Worm (Caenorhabditis elegans) whole organism, L4 larva: ENCODE results near the gene fbxc-53.
A peak's percentile ranks its signal among the peaks of the same experiment; 100 is the strongest.

Source experiments
- D1046.2 ChIP-seq: fragments of 200-800 bp; sonication (Bioruptor generic); IDR thresholded peaks from 2 replicates; pipeline ENCODE4 v1.3.6; 2022; ENCODE audit warnings: missing genetic modification characterization, missing compliant biosample characterization
- F26F4.8 ChIP-seq: fragments of 200-800 bp; sonication (Bioruptor generic); conservative IDR thresholded peaks from 2 replicates; pipeline ENCODE4 v1.3.6; 2022; ENCODE audit warnings: missing genetic modification characterization, missing compliant biosample characterization
- Y105C5A.15 ChIP-seq: fragments of 200-800 bp; sonication (Bioruptor generic); IDR thresholded peaks from 2 replicates; pipeline ENCODE4 v1.3.6; 2022; ENCODE audit warnings: missing genetic modification characterization, missing compliant biosample characterization
- Y5F2A.4 ChIP-seq: fragments of 200-800 bp; sonication (Bioruptor generic); optimal IDR thresholded peaks from 2 replicates; lab custom pipeline; 2018; ENCODE audit warnings: mild to moderate bottlenecking, missing genetic modification characterization, missing compliant biosample characterization
- Y75B8A.6 ChIP-seq: fragments of 200-800 bp; sonication (Bioruptor generic); IDR thresholded peaks from 2 replicates; pipeline ENCODE4 v1.3.6; 2022; ENCODE audit warnings: missing genetic modification reagents, missing genetic modification characterization, missing compliant biosample characterization
- ZK546.5 ChIP-seq, 2 experiments: sonication (generic microtip); optimal IDR thresholded peaks; 2 replicates each; lab custom pipeline; 2017; ENCODE audit warnings: missing biosample characterization in 2 of 2, missing genetic modification characterization in 2 of 2
- aha-1 ChIP-seq: fragments of 150-350 bp; peaks from one replicate; lab custom pipeline; 2014; ENCODE audit warnings: missing biosample characterization, missing genetic modification characterization
- aly-2 ChIP-seq: sonication (generic microtip); optimal IDR thresholded peaks from 2 replicates; lab custom pipeline; 2018; ENCODE audit warnings: missing biosample characterization, missing genetic modification characterization
- attf-4 ChIP-seq: sonication (generic microtip); optimal IDR thresholded peaks from 3 replicates; lab custom pipeline; 2017; ENCODE audit warnings: missing biosample characterization, missing genetic modification characterization
- ceh-20 ChIP-seq: fragments of 200-800 bp; sonication (Bioruptor generic); IDR thresholded peaks from 2 replicates; pipeline ENCODE4 v1.3.6; 2022; ENCODE audit warnings: missing genetic modification reagents, missing genetic modification characterization, missing compliant biosample characterization
- ceh-32 ChIP-seq: sonication (generic microtip); optimal IDR thresholded peaks from 2 replicates; lab custom pipeline; 2016; ENCODE audit warnings: mild to moderate bottlenecking, missing genetic modification characterization, missing compliant biosample characterization; ENCODE audit not compliant: poor library complexity
- ceh-44 ChIP-seq: fragments of 200-800 bp; sonication (Bioruptor generic); IDR thresholded peaks from 2 replicates; pipeline ENCODE4 v1.3.6; 2022; ENCODE audit warnings: missing genetic modification reagents, missing genetic modification characterization, missing compliant biosample characterization
- ceh-82 ChIP-seq: sonication (generic microtip); optimal IDR thresholded peaks from 2 replicates; lab custom pipeline; 2017; ENCODE audit warnings: missing biosample characterization, missing genetic modification characterization
- daf-8 ChIP-seq: fragments of 200-800 bp; sonication (Bioruptor generic); IDR thresholded peaks from 2 replicates; pipeline ENCODE4 v1.3.6; 2022; ENCODE audit warnings: missing genetic modification characterization, missing compliant biosample characterization
- dmd-6 ChIP-seq: fragments of 200-800 bp; sonication (Bioruptor generic); IDR thresholded peaks from 2 replicates; pipeline ENCODE4 v1.3.6; 2022; ENCODE audit warnings: missing genetic modification reagents, missing genetic modification characterization, missing compliant biosample characterization
- dve-1 ChIP-seq: sonication (generic microtip); optimal IDR thresholded peaks from 2 replicates; lab custom pipeline; 2017; ENCODE audit warnings: antibody characterized with exemption, mild to moderate bottlenecking, missing genetic modification characterization, missing compliant biosample characterization; ENCODE audit not compliant: insufficient read depth
- egl-43 ChIP-seq: fragments of 200-800 bp; sonication (Bioruptor generic); IDR thresholded peaks from 2 replicates; pipeline ENCODE4 v1.3.6; 2022; ENCODE audit warnings: missing genetic modification reagents, missing genetic modification characterization, missing compliant biosample characterization
- fos-1 ChIP-seq: fragments of 150-350 bp; optimal IDR thresholded peaks from 2 replicates; lab custom pipeline; 2014; ENCODE audit warnings: missing biosample characterization, missing genetic modification characterization
- hif-1 ChIP-seq, 2 experiments: sonication (generic microtip); optimal IDR thresholded peaks; 2 replicates each; lab custom pipeline; 2016 to 2017; ENCODE audit warnings: missing compliant biosample characterization in 2 of 2, missing genetic modification characterization in 2 of 2, missing genetic modification reagents in 2 of 2, missing genotype in 2 of 2, mild to moderate bottlenecking in 1 of 2
- hlh-11 ChIP-seq: fragments of 200-800 bp; sonication (Bioruptor generic); optimal IDR thresholded peaks from 2 replicates; lab custom pipeline; 2018; ENCODE audit warnings: mild to moderate bottlenecking, missing genetic modification characterization, missing compliant biosample characterization
- hlh-30 ChIP-seq: sonication (generic microtip); optimal IDR thresholded peaks from 2 replicates; lab custom pipeline; 2017; ENCODE audit warnings: antibody characterized with exemption, mild to moderate bottlenecking, missing genetic modification characterization, missing compliant biosample characterization; ENCODE audit not compliant: insufficient read depth
- lin-38 ChIP-seq: fragments of 200-800 bp; sonication (Bioruptor generic); IDR thresholded peaks from 2 replicates; pipeline ENCODE4 v1.3.6; 2022; ENCODE audit warnings: missing genetic modification reagents, missing genetic modification characterization, missing compliant biosample characterization
- madf-5 ChIP-seq, 2 experiments: fragments of 200-800 bp; sonication (Bioruptor generic); IDR thresholded peaks; 2 replicates each; pipeline ENCODE4 v1.3.6; 2022; ENCODE audit warnings: missing compliant biosample characterization in 2 of 2, missing genetic modification characterization in 2 of 2
- mep-1 ChIP-seq: fragments of 150-350 bp; sonication (generic microtip); optimal IDR thresholded peaks from 3 replicates; lab custom pipeline; 2014; ENCODE audit warnings: missing biosample characterization, missing genetic modification characterization
- mes-2 ChIP-seq: sonication (generic microtip); optimal IDR thresholded peaks from 2 replicates; lab custom pipeline; 2016; ENCODE audit warnings: missing genotype, mild to moderate bottlenecking, missing genetic modification characterization, missing compliant biosample characterization; ENCODE audit not compliant: poor library complexity, severe bottlenecking
- mxl-2 ChIP-seq: fragments of 200-800 bp; sonication (Bioruptor generic); conservative IDR thresholded peaks from 2 replicates; pipeline ENCODE4 v1.3.6; 2022; ENCODE audit warnings: missing genetic modification reagents, missing genetic modification characterization, missing compliant biosample characterization
- mxl-3 ChIP-seq: fragments of 200-800 bp; sonication (Bioruptor generic); optimal IDR thresholded peaks from 2 replicates; lab custom pipeline; 2018; ENCODE audit warnings: mild to moderate bottlenecking, missing genetic modification characterization, missing compliant biosample characterization
- nhr-102 ChIP-seq: sonication (generic microtip); optimal IDR thresholded peaks from 2 replicates; lab custom pipeline; 2016; ENCODE audit warnings: mild to moderate bottlenecking, missing genetic modification characterization, moderate library complexity, missing compliant biosample characterization
- nhr-25 ChIP-seq: sonication (generic microtip); optimal IDR thresholded peaks from 2 replicates; lab custom pipeline; 2017; ENCODE audit warnings: missing genetic modification characterization, mild to moderate bottlenecking, missing compliant biosample characterization, antibody characterized with exemption, moderate library complexity, borderline replicate concordance; ENCODE audit not compliant: insufficient read depth
- nhr-28 ChIP-seq: fragments of 150-350 bp; optimal IDR thresholded peaks from 2 replicates; lab custom pipeline; 2014; ENCODE audit warnings: missing biosample characterization, missing genetic modification characterization
- nhr-42 ChIP-seq: fragments of 200-800 bp; sonication (Bioruptor generic); IDR thresholded peaks from 2 replicates; pipeline ENCODE4 v1.3.6; 2022; ENCODE audit warnings: missing genetic modification characterization, missing compliant biosample characterization
- nhr-6 ChIP-seq: fragments of 150-350 bp; optimal IDR thresholded peaks from 2 replicates; lab custom pipeline; 2014; ENCODE audit warnings: missing biosample characterization, missing genetic modification characterization
- pha-4 ChIP-seq, 2 experiments: fragments of 150-350 bp in 1 of 2; fragments of 200-800 bp in 1 of 2; sonication (Bioruptor generic) in 1 of 2; IDR thresholded peaks in 1 of 2; optimal IDR thresholded peaks in 1 of 2; 2 replicates each; pipeline versions ENCODE4 v1.3.6 to Lab custom; 2014 to 2022; ENCODE audit warnings: missing genetic modification characterization in 2 of 2, missing genetic modification reagents in 2 of 2, missing biosample characterization in 1 of 2, missing compliant biosample characterization in 1 of 2
- pqm-1 ChIP-seq: sonication (generic microtip); optimal IDR thresholded peaks from 2 replicates; lab custom pipeline; 2017; ENCODE audit warnings: missing biosample characterization, missing genetic modification characterization
- sdz-12 ChIP-seq: fragments of 200-800 bp; sonication (Bioruptor generic); optimal IDR thresholded peaks from 2 replicates; lab custom pipeline; 2018; ENCODE audit warnings: mild to moderate bottlenecking, missing genetic modification characterization, missing compliant biosample characterization
- snpc-4 ChIP-seq: fragments of 150-350 bp; optimal IDR thresholded peaks from 2 replicates; lab custom pipeline; 2014; ENCODE audit warnings: missing biosample characterization, missing genetic modification characterization
- tra-1 ChIP-seq: fragments of 200-800 bp; sonication (Bioruptor generic); IDR thresholded peaks from 2 replicates; pipeline ENCODE4 v1.3.6; 2022; ENCODE audit warnings: missing genetic modification reagents, missing genetic modification characterization, missing compliant biosample characterization
- unc-62 ChIP-seq, 3 experiments: fragments of 150-350 bp in 1 of 3; sonication (generic microtip); optimal IDR thresholded peaks in 2 of 3; peaks in 1 of 3; 1 replicate in 1 of 3; 2 replicates in 2 of 3; lab custom pipeline; 2014 to 2017; ENCODE audit warnings: missing biosample characterization in 3 of 3, missing genetic modification characterization in 3 of 3, missing genetic modification reagents in 3 of 3, missing genotype in 1 of 3
- zfp-3 ChIP-seq: fragments of 200-800 bp; sonication (Bioruptor generic); conservative IDR thresholded peaks from 2 replicates; pipeline ENCODE4 v1.3.6; 2022; ENCODE audit warnings: missing genetic modification reagents, missing genetic modification characterization, missing compliant biosample characterization

fbxc-53 gene

DNA sequence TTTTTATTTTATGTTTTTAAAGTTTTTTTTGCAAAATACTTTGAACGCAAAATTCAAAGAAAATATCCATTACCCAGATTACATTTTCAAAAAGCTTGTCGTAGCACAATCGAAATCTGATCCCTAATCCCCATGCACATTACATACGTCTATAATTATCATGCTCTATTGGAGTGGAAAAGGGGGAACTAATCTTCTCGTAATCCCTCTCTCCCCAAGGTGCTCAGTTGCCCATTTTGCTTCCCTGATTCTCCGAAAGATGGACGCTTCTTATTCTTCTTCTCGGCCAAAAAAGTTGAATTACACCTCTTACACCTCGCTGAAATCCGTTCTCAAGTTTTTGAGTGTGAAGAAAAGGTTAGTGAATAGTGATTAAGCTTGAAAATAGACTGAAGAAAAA is at the start of gene fbxc-53:
Gene fbxc-53, plus strand, starts transcription at position 245 of the 400 bp plus-strand sequence.
- TF ChIP-seq unc-62 (GFP tag; optimal IDR thresholded peaks at IDR 0.05 in 1 of 2; lab: Kevin White, UChicago) (no peak), unc-62 (tag; optimal IDR thresholded peaks at IDR 0.05; lab: Kevin White, UChicago) (no peak), snpc-4 (tag; lab: Kevin White, UChicago) (no peak), madf-5 (GFP tag; IDR thresholded peaks at IDR 0.05; lab: Robert Waterston, UW) (no peak), ceh-82 (tag; lab: Kevin White, UChicago) (no peak), Y75B8A.6 (GFP tag; lab: Robert Waterston, UW) (no peak), nhr-42 (GFP tag; lab: Robert Waterston, UW) (no peak), ceh-32 (tag; lab: Kevin White, UChicago) (no peak), F26F4.8 (no peak), dmd-6 (GFP tag; lab: Robert Waterston, UW) (no peak), hif-1 (tag; optimal IDR thresholded peaks at IDR 0.05; lab: Kevin White, UChicago) (no peak), nhr-102 (tag; lab: Kevin White, UChicago) (no peak), dve-1 (tag; lab: Kevin White, UChicago) (no peak), ceh-44 (no peak), Y105C5A.15 (GFP tag; lab: Robert Waterston, UW) (no peak), aly-2 (tag; lab: Kevin White, UChicago) (no peak), tra-1 (no peak)

DNA sequence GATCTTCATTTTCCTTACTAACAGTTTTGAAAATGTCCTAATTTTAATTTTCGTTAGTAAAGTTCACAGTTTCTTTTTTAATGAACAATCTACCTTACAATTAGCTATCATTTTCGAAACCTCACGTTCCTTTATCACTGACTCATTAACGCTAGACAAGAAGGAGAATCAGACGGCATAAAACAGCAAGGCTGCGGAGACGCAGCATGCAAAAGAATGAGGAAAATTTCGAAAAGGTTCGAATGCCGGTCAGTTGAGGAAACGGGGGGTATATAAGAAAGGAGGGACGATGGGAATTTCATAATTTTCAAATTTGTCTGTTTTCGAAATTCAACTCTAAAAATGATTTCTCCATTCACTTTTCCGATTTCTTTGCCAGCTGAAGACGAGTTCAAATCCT is 49.2 kb upstream of the fbxc-53 start, which contains the start of gene F19B10.13:
Gene F19B10.13, plus strand, starts transcription at position 343 of the 400 bp plus-strand sequence.
- no peak for TF ChIP-seq ceh-20 (GFP tag; lab: Robert Waterston, UW)
- peak; percentile 38 for TF ChIP-seq hlh-30 (tag; lab: Kevin White, UChicago)
- TF ChIP-seq hlh-11 (tag; lab: Kevin White, UChicago) = peak; percentile 51
- peak; percentile 14 for TF ChIP-seq nhr-6 (tag; lab: Kevin White, UChicago)
- TF ChIP-seq nhr-25 (tag; lab: Kevin White, UChicago) = no peak
- no peak for TF ChIP-seq mxl-2 (GFP tag; lab: Robert Waterston, UW)
- peak; percentile 36 for TF ChIP-seq nhr-28 (tag; lab: Kevin White, UChicago)
- peak; percentile 16 for TF ChIP-seq mxl-3 (GFP tag; lab: Kevin White, UChicago)
- no peak for TF ChIP-seq fos-1 (tag; lab: Kevin White, UChicago)
- peak in 1 of 2 experiments; percentile 19 for TF ChIP-seq hif-1 (tag; optimal IDR thresholded peaks at IDR 0.05; lab: Kevin White, UChicago)
- peak; percentile 39 for TF ChIP-seq mes-2 (tag; lab: Kevin White, UChicago)
- peak; percentile 58 for TF ChIP-seq dmd-6 (GFP tag; lab: Robert Waterston, UW)
- peak; percentile 26 for TF ChIP-seq pqm-1 (tag; lab: Kevin White, UChicago)

DNA sequence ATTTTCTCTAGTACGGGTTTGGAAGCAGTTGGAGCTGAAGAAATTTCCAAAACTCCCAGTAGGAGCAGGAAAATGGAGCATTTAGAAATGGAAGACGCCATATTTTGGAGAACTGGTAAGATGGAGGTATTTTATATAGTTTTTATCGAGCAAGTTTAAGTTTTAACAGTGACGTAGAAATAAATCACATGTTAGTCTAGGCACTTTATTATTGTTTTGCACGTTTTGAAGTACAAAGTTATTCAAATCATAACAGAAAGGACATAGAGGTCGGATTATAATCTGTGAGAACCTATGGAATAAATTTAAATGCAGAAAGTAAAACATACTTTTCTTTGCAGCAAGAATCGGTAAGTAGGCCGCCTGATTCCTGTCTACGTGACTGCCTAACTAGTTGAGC is 47.3 kb upstream of the fbxc-53 start, which contains the start of gene F19B10.6:
Gene F19B10.6, minus strand, starts transcription at position 101 of the 400 bp plus-strand sequence.
- TF ChIP-seq lin-38 (GFP tag; lab: Robert Waterston, UW) (no peak), ZK546.5 (tag; optimal IDR thresholded peaks at IDR 0.05; lab: Kevin White, UChicago) (no peak), pha-4 (GFP tag; IDR thresholded peaks at IDR 0.05; lab: Robert Waterston, UW) (no peak), pha-4 (tag; optimal IDR thresholded peaks at IDR 0.05; lab: Kevin White, UChicago) (no peak), daf-8 (no peak), nhr-6 (tag; lab: Kevin White, UChicago) (no peak), Y5F2A.4 (GFP tag; lab: Kevin White, UChicago) (no peak), D1046.2 (GFP tag; lab: Robert Waterston, UW) (no peak), aha-1 (tag; lab: Kevin White, UChicago) (no peak), hif-1 (tag; optimal IDR thresholded peaks at IDR 0.05; lab: Kevin White, UChicago) (no peak), attf-4 (no peak), sdz-12 (GFP tag; lab: Kevin White, UChicago) (no peak), zfp-3 (GFP tag; lab: Robert Waterston, UW) (no peak), egl-43 (GFP tag; lab: Robert Waterston, UW) (no peak), nhr-42 (GFP tag; lab: Robert Waterston, UW) (no peak), dmd-6 (GFP tag; lab: Robert Waterston, UW) (no peak), mep-1 (no peak), mxl-2 (GFP tag; lab: Robert Waterston, UW) (no peak)
